Fruit fly (Drosophila melanogaster): ENCODE results near the gene Vps36.
A peak's percentile ranks its signal among the peaks of the same experiment; 100 is the strongest.

The Vps36 gene

dm6 chr3L:13513112-13513538 is at the start of gene Vps36, which contains the start of gene Liprin-beta (continued):
- peak; percentile 63; the same call in 1 of the 2 replicates for TF ChIP-seq ara (GFP tag; IDR thresholded peaks at IDR 0.05)
- TF ChIP-seq MBD-R2 (GFP tag; IDR thresholded peaks at IDR 0.05), result peak; percentile 97
- peak; percentile 75 for TF ChIP-seq CG18011 (GFP tag; optimal IDR thresholded peaks at IDR 0.05)
- peak; percentile 98 for TF ChIP-seq sens (GFP tag)
- peak; percentile 82 for TF ChIP-seq CG8924 (tag; optimal IDR thresholded peaks at IDR 0.05)
- peak; percentile 81 for TF ChIP-seq ham (GFP tag; IDR thresholded peaks at IDR 0.05)
- TF ChIP-seq bigmax (GFP tag; optimal IDR thresholded peaks at IDR 0.05), result no peak
- TF ChIP-seq stwl (tag; optimal IDR thresholded peaks at IDR 0.05), result peak; percentile 80
- TF ChIP-seq CG42726 (GFP tag; IDR thresholded peaks at IDR 0.05; ENCODE audit: partially characterized antibody), result peak; percentile 93
- TF ChIP-seq CG2889 (GFP tag; IDR thresholded peaks at IDR 0.05), result peak; percentile 86
- TF ChIP-seq gem (tag; optimal IDR thresholded peaks at IDR 0.05), result no peak
- peak; percentile 88 for TF ChIP-seq CG14014 (GFP tag; IDR thresholded peaks at IDR 0.05)
- no peak for TF ChIP-seq sug (tag; optimal IDR thresholded peaks at IDR 0.05)
- peak; percentile 82 for TF ChIP-seq zen (tag; optimal IDR thresholded peaks at IDR 0.05)
- peak; percentile 89 for TF ChIP-seq tin (GFP tag; optimal IDR thresholded peaks at IDR 0.05)
- TF ChIP-seq CG32532 (GFP tag; IDR thresholded peaks at IDR 0.05), result peak; percentile 90
- peak; percentile 93 for TF ChIP-seq Aef1 (GFP tag; IDR thresholded peaks at IDR 0.05)
- peak; percentile 93 for TF ChIP-seq shn (GFP tag; optimal IDR thresholded peaks at IDR 0.05)
- TF ChIP-seq jumu (GFP tag; optimal IDR thresholded peaks at IDR 0.05), result peak; percentile 92
- TF ChIP-seq tna (GFP tag; IDR thresholded peaks at IDR 0.05; ENCODE audit: partially characterized antibody), result peak; percentile 88
- peak; percentile 69 for TF ChIP-seq Mes4 (GFP tag; optimal IDR thresholded peaks at IDR 0.05)
- no peak for TF ChIP-seq Tbp (GFP tag; optimal IDR thresholded peaks at IDR 0.05)
- TF ChIP-seq CG14710 (tag; optimal IDR thresholded peaks at IDR 0.05), result peak; percentile 94
- no peak for TF ChIP-seq CG3281 (GFP tag; optimal IDR thresholded peaks at IDR 0.05)
- TF ChIP-seq phol (tag; optimal IDR thresholded peaks at IDR 0.05), result peak; percentile 89
- TF ChIP-seq Dip2 (GFP tag; IDR thresholded peaks at IDR 0.05), result peak; percentile 43; the same call in 1 of the 2 replicates
- TF ChIP-seq lilli (GFP tag; optimal IDR thresholded peaks at IDR 0.05), result peak; percentile 96
- TF ChIP-seq pho (GFP tag; optimal IDR thresholded peaks at IDR 0.05), result peak; percentile 95
- peak; percentile 68; the same call in 2 of the 3 replicates for TF ChIP-seq CG11560 (tag; IDR thresholded peaks at IDR 0.05)
- TF ChIP-seq ase (GFP tag; IDR thresholded peaks at IDR 0.05), result peak; percentile 83
- peak; percentile 62 for TF ChIP-seq Nf-YB (GFP tag; optimal IDR thresholded peaks at IDR 0.05)
- no peak for TF ChIP-seq CG4328 (GFP tag; optimal IDR thresholded peaks at IDR 0.05)
- no peak for TF ChIP-seq crol (GFP tag; IDR thresholded peaks at IDR 0.05)
- TF ChIP-seq h (optimal IDR thresholded peaks at IDR 0.05), result no peak
- TF ChIP-seq B-H2 (GFP tag; optimal IDR thresholded peaks at IDR 0.05), result no peak
- TF ChIP-seq CG10147 (GFP tag; optimal IDR thresholded peaks at IDR 0.05), result peak; percentile 76
- no peak for TF ChIP-seq abd-A (tag; optimal IDR thresholded peaks at IDR 0.05)
- TF ChIP-seq gcm2 (GFP tag; optimal IDR thresholded peaks at IDR 0.05), result peak; percentile 52
- peak; percentile 71 for TF ChIP-seq caup (GFP tag; optimal IDR thresholded peaks at IDR 0.05; ENCODE audit: severe bottlenecking)
- TF ChIP-seq CG11093 (GFP tag; IDR thresholded peaks at IDR 0.05), result peak; percentile 87
- TF ChIP-seq CG12219 (GFP tag; optimal IDR thresholded peaks at IDR 0.05), result no peak
- peak; percentile 85 for TF ChIP-seq vfl (GFP tag; optimal IDR thresholded peaks at IDR 0.05)
- TF ChIP-seq NC2α (GFP tag; optimal IDR thresholded peaks at IDR 0.05), result peak; percentile 78
- TF ChIP-seq CG8478 (optimal IDR thresholded peaks at IDR 0.05), result no peak
- no peak for TF ChIP-seq Hr39 (optimal IDR thresholded peaks at IDR 0.05)
- TF ChIP-seq CG17328 (GFP tag; IDR thresholded peaks at IDR 0.05), result peak; percentile 83
- TF ChIP-seq lmd (GFP tag; IDR thresholded peaks at IDR 0.05), result peak; percentile 94
- TF ChIP-seq sim (GFP tag; IDR thresholded peaks at IDR 0.05), result no peak
- TF ChIP-seq pan (optimal IDR thresholded peaks at IDR 0.05), result no peak
- peak in 1 of 2 experiments; percentile 84 for TF ChIP-seq pan (GFP tag; optimal IDR thresholded peaks at IDR 0.05 in 1 of 2, IDR thresholded peaks at IDR 0.05 in 1 of 2)
- TF ChIP-seq E2f2 (GFP tag; IDR thresholded peaks at IDR 0.05), result peak; percentile 62; the same call in 1 of the 2 replicates
- TF ChIP-seq fu2 (GFP tag; optimal IDR thresholded peaks at IDR 0.05), result peak; percentile 93
- peak; percentile 83 for TF ChIP-seq CG9876 (GFP tag; optimal IDR thresholded peaks at IDR 0.05)

Data from whole organism, embryonic.